Worm (Caenorhabditis elegans): Measurements from ENCODE around the gene math-13.

- no peak for TF ChIP-seq him-1 (tag; optimal IDR thresholded peaks at IDR 0.05)
- TF ChIP-seq W03F9.2 (tag; optimal IDR thresholded peaks at IDR 0.05), result no peak
- no peak for TF ChIP-seq dao-5 (tag; optimal IDR thresholded peaks at IDR 0.05)
Observed at ce11 chrII:1836204-1836603, 39.6 kb upstream of the math-13 start, which contains the start of gene T08E11.1.

Measured in whole organism, L4/young adult.